Worm (Caenorhabditis elegans): Measurements from ENCODE around the gene lig-1.

lig-1 gene

DNA sequence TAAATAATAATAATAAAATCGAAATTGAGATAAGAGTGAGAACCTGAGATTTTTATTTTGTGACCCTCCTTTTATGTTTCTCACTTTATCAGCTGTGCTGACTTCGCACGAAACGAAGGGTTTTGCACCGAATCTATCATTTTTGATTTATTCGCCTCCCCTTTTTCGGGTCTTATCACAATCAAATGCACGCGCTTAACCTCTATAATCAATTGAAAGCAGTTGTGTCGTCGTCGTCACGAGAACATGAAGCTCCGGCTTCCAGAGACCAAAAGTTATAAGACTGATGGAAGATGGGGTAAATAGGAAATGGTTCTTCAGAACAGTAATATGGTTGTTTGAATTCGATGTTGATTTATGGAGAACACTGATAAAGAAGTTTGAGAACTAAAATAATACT lies 12.8 kb upstream of the lig-1 start, which contains the start of gene D1054.18:
D1054.18 (minus strand) TSS at position 45 of the 400 bp plus-strand sequence.
- TF ChIP-seq ceh-62 (tag; optimal IDR thresholded peaks at IDR 0.05) (no peak), mdl-1 (tag; optimal IDR thresholded peaks at IDR 0.05) (peak in 1 of 2 experiments; percentile 39), hlh-11 (tag; optimal IDR thresholded peaks at IDR 0.05) (peak; percentile 91), php-3 (GFP tag; IDR thresholded peaks at IDR 0.05) (peak; percentile 97), skn-1 (tag; optimal IDR thresholded peaks at IDR 0.05) (no peak), rbr-2 (tag; optimal IDR thresholded peaks at IDR 0.05) (no peak), mes-2 (tag; optimal IDR thresholded peaks at IDR 0.05; ENCODE audit: poor library complexity, severe bottlenecking) (no peak), ceh-32 (tag; optimal IDR thresholded peaks at IDR 0.05; ENCODE audit: poor library complexity) (no peak), nhr-111 (GFP tag; optimal IDR thresholded peaks at IDR 0.05) (no peak), spr-1 (tag; optimal IDR thresholded peaks at IDR 0.05) (no peak), egl-27 (tag; optimal IDR thresholded peaks at IDR 0.05) (no peak), fos-1 (tag; optimal IDR thresholded peaks at IDR 0.05) (no peak), arid-1 (GFP tag; conservative IDR thresholded peaks at IDR 0.05) (no peak), lin-15B (tag; optimal IDR thresholded peaks at IDR 0.05) (no peak), vab-7 (GFP tag; IDR thresholded peaks at IDR 0.05) (no peak), ZK337.2 (GFP tag; IDR thresholded peaks at IDR 0.05) (no peak), F44E2.7 (GFP tag; IDR thresholded peaks at IDR 0.05) (no peak), saeg-2 (GFP tag; IDR thresholded peaks at IDR 0.05) (peak; percentile 42; the same call in 1 of the 2 replicates), nhr-48 (tag; optimal IDR thresholded peaks at IDR 0.05) (peak; percentile 30), zip-2 (tag; optimal IDR thresholded peaks at IDR 0.05) (no peak), cey-2 (tag; optimal IDR thresholded peaks at IDR 0.05; ENCODE audit: borderline replicate concordance, insufficient read depth) (no peak), lin-1 (GFP tag; IDR thresholded peaks at IDR 0.05) (peak; percentile 66; the same call in 1 of the 2 replicates), F26F4.8 (GFP tag; conservative IDR thresholded peaks at IDR 0.05) (no peak), snpc-4 (tag; optimal IDR thresholded peaks at IDR 0.05) (no peak), unc-130 (GFP tag; optimal IDR thresholded peaks at IDR 0.05) (no peak), madf-5 (GFP tag; IDR thresholded peaks at IDR 0.05) (no peak), fkh-10 (GFP tag; optimal IDR thresholded peaks at IDR 0.05) (no peak), ceh-28 (tag; optimal IDR thresholded peaks at IDR 0.05) (no peak), zag-1 (tag; optimal IDR thresholded peaks at IDR 0.05) (no peak), nhr-11 (tag; optimal IDR thresholded peaks at IDR 0.05) (no peak), daf-12 (tag; optimal IDR thresholded peaks at IDR 0.05) (no peak), mxl-3 (GFP tag; optimal IDR thresholded peaks at IDR 0.05) (no peak), pha-4 (GFP tag; IDR thresholded peaks at IDR 0.05) (peak; percentile 27; the same call in 1 of the 2 replicates), pha-4 (tag; optimal IDR thresholded peaks at IDR 0.05) (no peak), jun-1 (tag; optimal IDR thresholded peaks at IDR 0.05) (no peak), nhr-25 (tag; optimal IDR thresholded peaks at IDR 0.05; ENCODE audit: borderline replicate concordance, insufficient read depth) (no peak), duxl-1 (tag; optimal IDR thresholded peaks at IDR 0.05; ENCODE audit: poor library complexity) (no peak), lin-38 (GFP tag; IDR thresholded peaks at IDR 0.05) (no peak), zfp-3 (GFP tag; conservative IDR thresholded peaks at IDR 0.05) (no peak), nhr-6 (tag; optimal IDR thresholded peaks at IDR 0.05) (no peak), Y105C5A.15 (GFP tag; IDR thresholded peaks at IDR 0.05) (no peak), ZK546.5 (tag; optimal IDR thresholded peaks at IDR 0.05) (no peak), daf-19 (GFP tag; conservative IDR thresholded peaks at IDR 0.05) (no peak), nhr-28 (tag; optimal IDR thresholded peaks at IDR 0.05) (peak; percentile 84), tra-1 (GFP tag; IDR thresholded peaks at IDR 0.05) (peak; percentile 66; the same call in 1 of the 2 replicates), unc-39 (tag; optimal IDR thresholded peaks at IDR 0.05) (no peak), aly-2 (tag; optimal IDR thresholded peaks at IDR 0.05) (no peak), T20F7.1 (GFP tag; optimal IDR thresholded peaks at IDR 0.05) (no peak), attf-4 (tag; optimal IDR thresholded peaks at IDR 0.05) (no peak), mep-1 (tag; optimal IDR thresholded peaks at IDR 0.05) (no peak), ctbp-1 (GFP tag; IDR thresholded peaks at IDR 0.05) (no peak), lsy-2 (tag; optimal IDR thresholded peaks at IDR 0.05) (no peak)
